Fruit fly (Drosophila melanogaster): ENCODE measurements around the gene CG32457.
A peak's percentile ranks its signal among the peaks of the same experiment; 100 is the strongest.

Gene CG32457

dm6 chr3L:23021246-23021645 lies 33.8 kb downstream of the CG32457 start (continued):
- TF ChIP-seq fd3F (GFP tag; optimal IDR thresholded peaks at IDR 0.05) = no peak
- peak; percentile 45; the same call in 1 of the 3 replicates for TF ChIP-seq CG16813 (GFP tag; IDR thresholded peaks at IDR 0.05; ENCODE audit: partially characterized antibody)
- no peak for TF ChIP-seq Bgb (GFP tag; IDR thresholded peaks at IDR 0.05; ENCODE audit: partially characterized antibody)
- 0 out of 2 replicates have a peak, but pooled peaks have one; percentile 15 for TF ChIP-seq CG2129 (GFP tag; IDR thresholded peaks at IDR 0.05; ENCODE audit: partially characterized antibody)
- TF ChIP-seq ap (GFP tag; IDR thresholded peaks at IDR 0.05) = no peak
- no peak for TF ChIP-seq sob (GFP tag; IDR thresholded peaks at IDR 0.05)
- no peak for TF ChIP-seq pnt (GFP tag; optimal IDR thresholded peaks at IDR 0.05)
- no peak for TF ChIP-seq Max (GFP tag; optimal IDR thresholded peaks at IDR 0.05)
- no peak for TF ChIP-seq aop (GFP tag; IDR thresholded peaks at IDR 0.05)
- no peak for TF ChIP-seq CG1603 (tag; optimal IDR thresholded peaks at IDR 0.05)
- TF ChIP-seq CG16779 (GFP tag; IDR thresholded peaks at IDR 0.05) = no peak
- TF ChIP-seq CG11723 (GFP tag; optimal IDR thresholded peaks at IDR 0.05) = no peak
- no peak for TF ChIP-seq CHES-1-like (GFP tag; optimal IDR thresholded peaks at IDR 0.05)
- TF ChIP-seq BEAF-32 (GFP tag; optimal IDR thresholded peaks at IDR 0.05) = peak; percentile 25
- no peak for TF ChIP-seq Gug (GFP tag; IDR thresholded peaks at IDR 0.05)
- no peak for TF ChIP-seq CG7357 (GFP tag; IDR thresholded peaks at IDR 0.05)
- TF ChIP-seq CG1024 (GFP tag; IDR thresholded peaks at IDR 0.05) = 0 out of 2 replicates have a peak, but pooled peaks have one; percentile 32
- TF ChIP-seq pita (GFP tag; optimal IDR thresholded peaks at IDR 0.05) = no peak
- no peak for TF ChIP-seq CG7839 (tag; optimal IDR thresholded peaks at IDR 0.05)
- TF ChIP-seq fu2 (GFP tag; optimal IDR thresholded peaks at IDR 0.05) = no peak
- TF ChIP-seq vfl (GFP tag; optimal IDR thresholded peaks at IDR 0.05) = no peak
- no peak for TF ChIP-seq CG11398 (GFP tag; optimal IDR thresholded peaks at IDR 0.05)
- TF ChIP-seq zen (tag; optimal IDR thresholded peaks at IDR 0.05) = no peak
- peak; percentile 41 for TF ChIP-seq Elba2 (GFP tag; optimal IDR thresholded peaks at IDR 0.05)
- TF ChIP-seq salm (tag; optimal IDR thresholded peaks at IDR 0.05) = no peak
- TF ChIP-seq CG13123 (GFP tag; optimal IDR thresholded peaks at IDR 0.05) = no peak
- TF ChIP-seq CG9727 (GFP tag; optimal IDR thresholded peaks at IDR 0.05) = no peak
- no peak for TF ChIP-seq Ets97D (GFP tag; optimal IDR thresholded peaks at IDR 0.05)
- TF ChIP-seq CG43689 (GFP tag; IDR thresholded peaks at IDR 0.05) = no peak
- TF ChIP-seq tup (GFP tag; optimal IDR thresholded peaks at IDR 0.05) = no peak
- no peak for TF ChIP-seq pan (optimal IDR thresholded peaks at IDR 0.05)
- TF ChIP-seq pan (GFP tag; optimal IDR thresholded peaks at IDR 0.05 in 1 of 2, IDR thresholded peaks at IDR 0.05 in 1 of 2) = no peak
- TF ChIP-seq CG1602 (GFP tag; optimal IDR thresholded peaks at IDR 0.05) = no peak
- TF ChIP-seq Dip2 (GFP tag; IDR thresholded peaks at IDR 0.05) = no peak
- TF ChIP-seq nerfin-2 (GFP tag; IDR thresholded peaks at IDR 0.05; ENCODE audit: partially characterized antibody) = peak; percentile 24; the same call in 1 of the 2 replicates
- TF ChIP-seq gem (tag; optimal IDR thresholded peaks at IDR 0.05) = no peak
- TF ChIP-seq CG8765 (GFP tag; IDR thresholded peaks at IDR 0.05) = no peak
- no peak for TF ChIP-seq Atf3 (GFP tag; optimal IDR thresholded peaks at IDR 0.05)

- TF ChIP-seq nerfin-2 (GFP tag; IDR thresholded peaks at IDR 0.05; ENCODE audit: partially characterized antibody) = peak; percentile 61; the same call in 1 of the 2 replicates
- TF ChIP-seq CG4707 (GFP tag; optimal IDR thresholded peaks at IDR 0.05) = no peak
- TF ChIP-seq hb (GFP tag; IDR thresholded peaks at IDR 0.05; ENCODE audit: partially characterized antibody) = peak; percentile 63; the same call in 1 of the 3 replicates
- peak; percentile 60; the same call in 2 of the 3 replicates for TF ChIP-seq HLH4C (GFP tag; IDR thresholded peaks at IDR 0.05; ENCODE audit: partially characterized antibody)
- peak; percentile 66; the same call in 1 of the 3 replicates for TF ChIP-seq CG6791 (GFP tag; IDR thresholded peaks at IDR 0.05; ENCODE audit: partially characterized antibody)
- TF ChIP-seq Dfd (GFP tag; optimal IDR thresholded peaks at IDR 0.05) = peak in 1 of 2 experiments; percentile 67
- peak; percentile 3 for TF ChIP-seq CG3065 (GFP tag; optimal IDR thresholded peaks at IDR 0.05)
- no peak for TF ChIP-seq fu2 (GFP tag; optimal IDR thresholded peaks at IDR 0.05)
- 0 out of 3 replicates have a peak, but pooled peaks have one; percentile 11 for TF ChIP-seq CG7963 (GFP tag; IDR thresholded peaks at IDR 0.05; ENCODE audit: partially characterized antibody)
- peak; percentile 67 for TF ChIP-seq CG16813 (GFP tag; IDR thresholded peaks at IDR 0.05; ENCODE audit: partially characterized antibody)
- peak; percentile 55; the same call in 1 of the 3 replicates for TF ChIP-seq CG14860 (GFP tag; IDR thresholded peaks at IDR 0.05; ENCODE audit: partially characterized antibody)
Measured at dm6 chr3L:23022407-23023027, 35.1 kb downstream of the CG32457 start.
